Fruit fly (Drosophila melanogaster) whole organism, embryonic: Measurements from ENCODE around the gene AlaRS.

Experiments used
- CG12219 ChIP-seq: fragments of 200-800 bp; sonication (Bioruptor generic); optimal IDR thresholded peaks from 3 replicates; lab custom pipeline; 2018; ENCODE audit warnings: missing biosample characterization, mild to moderate bottlenecking, missing genetic modification characterization
- CG12744 ChIP-seq: fragments of 200-800 bp; sonication (Bioruptor generic); optimal IDR thresholded peaks from 2 replicates; lab custom pipeline; 2016; ENCODE audit warnings: missing biosample characterization, missing genetic modification characterization
- CG13287 ChIP-seq: fragments of 200-800 bp; sonication (Bioruptor generic); IDR thresholded peaks from 2 replicates; pipeline ENCODE4 v1.3.6; 2022; ENCODE audit warnings: missing biosample characterization, missing genetic modification characterization; ENCODE audit not compliant: partially characterized antibody
- CG13296 ChIP-seq: fragments of 200-800 bp; sonication (Bioruptor generic); optimal IDR thresholded peaks from 3 replicates; lab custom pipeline; 2018; ENCODE audit warnings: missing biosample characterization, mild to moderate bottlenecking, missing genetic modification characterization
- CG14710 ChIP-seq: fragments of 200-800 bp; sonication (Bioruptor generic); optimal IDR thresholded peaks from 3 replicates; lab custom pipeline; 2019; ENCODE audit warnings: missing biosample characterization, mild to moderate bottlenecking, missing genetic modification characterization, moderate library complexity
- CG15601 ChIP-seq: fragments of 200-800 bp; sonication (Bioruptor generic); optimal IDR thresholded peaks from 3 replicates; lab custom pipeline; 2019; ENCODE audit warnings: missing biosample characterization, mild to moderate bottlenecking, missing genetic modification characterization, moderate library complexity
- CG31441 ChIP-seq: fragments of 200-800 bp; sonication (Bioruptor generic); IDR thresholded peaks from 2 replicates; pipeline ENCODE4 v1.3.6; 2022; ENCODE audit warnings: missing biosample characterization, missing genetic modification characterization
- CG33557 ChIP-seq: fragments of 200-800 bp; sonication (Bioruptor generic); optimal IDR thresholded peaks from 2 replicates; lab custom pipeline; 2019; ENCODE audit warnings: missing biosample characterization, mild to moderate bottlenecking, missing genetic modification characterization, moderate library complexity
- CG34224 ChIP-seq: fragments of 200-800 bp; sonication (Bioruptor generic); IDR thresholded peaks from 3 replicates; pipeline ENCODE4 v1.3.6; 2022; ENCODE audit warnings: missing biosample characterization, missing genetic modification characterization; ENCODE audit not compliant: partially characterized antibody
- CG34422 ChIP-seq: fragments of 200-800 bp; sonication (Bioruptor generic); IDR thresholded peaks from 3 replicates; pipeline ENCODE4 v1.3.6; 2022; ENCODE audit warnings: missing biosample characterization, missing genetic modification characterization
- CG4282 ChIP-seq: fragments of 200-800 bp; sonication (Bioruptor generic); optimal IDR thresholded peaks from 2 replicates; lab custom pipeline; 2016; ENCODE audit warnings: missing biosample characterization, missing genetic modification characterization
- CG4820 ChIP-seq: fragments of 200-800 bp; sonication (Bioruptor generic); optimal IDR thresholded peaks from 3 replicates; lab custom pipeline; 2016; ENCODE audit warnings: missing biosample characterization, missing genetic modification characterization
- CG5953 ChIP-seq: fragments of 200-800 bp; sonication (Bioruptor generic); IDR thresholded peaks from 2 replicates; pipeline ENCODE4 v1.3.6; 2022; ENCODE audit warnings: missing biosample characterization, missing genetic modification characterization
- CG6689 ChIP-seq: fragments of 200-800 bp; sonication (Bioruptor generic); IDR thresholded peaks from 2 replicates; pipeline ENCODE4 v1.3.6; 2022; ENCODE audit warnings: missing biosample characterization, missing genetic modification characterization
- CG8359 ChIP-seq: fragments of 200-800 bp; sonication (Bioruptor generic); optimal IDR thresholded peaks from 2 replicates; lab custom pipeline; 2017; ENCODE audit warnings: missing biosample characterization, mild to moderate bottlenecking, missing genetic modification characterization, borderline replicate concordance
- CG9817 ChIP-seq: fragments of 200-800 bp; sonication (Bioruptor generic); optimal IDR thresholded peaks from 2 replicates; lab custom pipeline; 2018; ENCODE audit warnings: missing biosample characterization, mild to moderate bottlenecking, missing genetic modification characterization, moderate library complexity
- Drgx ChIP-seq: fragments of 200-800 bp; sonication (Bioruptor generic); IDR thresholded peaks from 2 replicates; pipeline ENCODE4 v1.3.6; 2022; ENCODE audit warnings: missing biosample characterization, missing genetic modification characterization
- Fer1 ChIP-seq: fragments of 200-800 bp; sonication (Bioruptor generic); optimal IDR thresholded peaks from 2 replicates; lab custom pipeline; 2017; ENCODE audit warnings: missing biosample characterization, mild to moderate bottlenecking, missing genetic modification characterization
- GATAe ChIP-seq: fragments of 200-800 bp; sonication (Bioruptor generic); conservative IDR thresholded peaks from 2 replicates; pipeline ENCODE4 v1.3.6; 2022; ENCODE audit warnings: missing biosample characterization, missing genetic modification characterization
- Hey ChIP-seq: fragments of 200-800 bp; sonication (Bioruptor generic); optimal IDR thresholded peaks from 3 replicates; lab custom pipeline; 2018; ENCODE audit warnings: missing biosample characterization, mild to moderate bottlenecking, missing genetic modification characterization
- Hr51 ChIP-seq, 2 experiments: fragments of 200-800 bp; sonication (Bioruptor generic); optimal IDR thresholded peaks; 2 replicates in 1 of 2; 3 replicates in 1 of 2; lab custom pipeline; 2016 to 2018; ENCODE audit warnings: missing biosample characterization in 2 of 2, missing genetic modification characterization in 2 of 2, mild to moderate bottlenecking in 1 of 2, moderate library complexity in 1 of 2
- Hr78 ChIP-seq, 2 experiments: fragments of 200-800 bp in 1 of 2; fragments of >200 bp in 1 of 2; sonication (Bioruptor generic) in 1 of 2; optimal IDR thresholded peaks; 2 replicates each; lab custom pipeline; 2017 to 2019; ENCODE audit warnings: missing biosample characterization in 2 of 2, missing genetic modification characterization in 2 of 2, mild to moderate bottlenecking in 1 of 2, moderate library complexity in 1 of 2
- Jarid2 ChIP-seq: fragments of 200-800 bp; sonication (Bioruptor generic); optimal IDR thresholded peaks from 3 replicates; lab custom pipeline; 2017; ENCODE audit warnings: mild to moderate bottlenecking, missing biosample characterization, missing genetic modification reagents, missing genetic modification characterization
- Lim3 ChIP-seq: fragments of 200-800 bp; sonication (Bioruptor generic); IDR thresholded peaks from 2 replicates; pipeline ENCODE4 v1.3.6; 2022; ENCODE audit warnings: missing biosample characterization, missing genetic modification characterization
- Mrtf ChIP-seq: fragments of 200-800 bp; sonication (Bioruptor generic); IDR thresholded peaks from 3 replicates; pipeline ENCODE4 v1.3.6; 2022; ENCODE audit warnings: missing biosample characterization, missing genetic modification characterization
- Opbp ChIP-seq: fragments of 200-800 bp; sonication (Bioruptor generic); IDR thresholded peaks from 3 replicates; pipeline ENCODE4 v1.3.6; 2022; ENCODE audit warnings: missing biosample characterization, missing genetic modification characterization; ENCODE audit not compliant: partially characterized antibody
- Optix ChIP-seq: fragments of 200-800 bp; sonication (Bioruptor generic); IDR thresholded peaks from 3 replicates; pipeline ENCODE4 v1.3.6; 2022; ENCODE audit warnings: missing biosample characterization, missing genetic modification characterization
- Spps ChIP-seq: fragments of 200-800 bp; sonication (Bioruptor generic); optimal IDR thresholded peaks from 2 replicates; lab custom pipeline; 2018; ENCODE audit warnings: missing biosample characterization, mild to moderate bottlenecking, missing genetic modification characterization
- Trl ChIP-seq, 3 experiments: fragments of >200 bp in 2 of 3; fragments of 200-800 bp in 1 of 3; sonication (Bioruptor generic) in 1 of 3; optimal IDR thresholded peaks; 2 replicates in 1 of 3; 3 replicates in 2 of 3; lab custom pipeline; 2016 to 2017; ENCODE audit warnings: missing biosample characterization in 1 of 3, missing genetic modification characterization in 1 of 3
- Xrp1 ChIP-seq: fragments of 200-800 bp; sonication (Bioruptor generic); IDR thresholded peaks from 2 replicates; pipeline ENCODE4 v1.3.6; 2022; ENCODE audit warnings: missing biosample characterization, missing genetic modification characterization
- az2 ChIP-seq: fragments of 200-800 bp; sonication (Bioruptor generic); optimal IDR thresholded peaks from 3 replicates; lab custom pipeline; 2016; ENCODE audit warnings: missing biosample characterization, missing genetic modification characterization
- crc ChIP-seq: fragments of 200-800 bp; sonication (Bioruptor generic); optimal IDR thresholded peaks from 2 replicates; lab custom pipeline; 2016; ENCODE audit warnings: missing biosample characterization, missing genetic modification characterization
- disco-r ChIP-seq: fragments of 200-800 bp; sonication (Bioruptor generic); optimal IDR thresholded peaks from 2 replicates; lab custom pipeline; 2016; ENCODE audit warnings: missing biosample characterization, missing genetic modification characterization
- fd3F ChIP-seq: fragments of 200-800 bp; sonication (Bioruptor generic); optimal IDR thresholded peaks from 2 replicates; lab custom pipeline; 2018; ENCODE audit warnings: missing biosample characterization, mild to moderate bottlenecking, missing genetic modification characterization, moderate library complexity
- fd96Cb ChIP-seq: fragments of 200-800 bp; sonication (Bioruptor generic); optimal IDR thresholded peaks from 2 replicates; lab custom pipeline; 2018; ENCODE audit warnings: missing biosample characterization, mild to moderate bottlenecking, missing genetic modification characterization, moderate library complexity
- ftz-f1 ChIP-seq: fragments of 200-800 bp; sonication (Bioruptor generic); optimal IDR thresholded peaks from 2 replicates; lab custom pipeline; 2016; ENCODE audit warnings: missing biosample characterization, missing genetic modification characterization
- fu2 ChIP-seq: fragments of 200-800 bp; sonication (Bioruptor generic); optimal IDR thresholded peaks from 2 replicates; lab custom pipeline; 2016; ENCODE audit warnings: missing biosample characterization, missing genetic modification characterization
- gfzf ChIP-seq: fragments of 200-800 bp; sonication (Bioruptor generic); optimal IDR thresholded peaks from 2 replicates; lab custom pipeline; 2016; ENCODE audit warnings: missing biosample characterization, mild to moderate bottlenecking, missing genetic modification characterization, moderate library complexity
- grn ChIP-seq: fragments of 200-800 bp; sonication (Bioruptor generic); optimal IDR thresholded peaks from 3 replicates; lab custom pipeline; 2017; ENCODE audit warnings: missing biosample characterization, missing genetic modification characterization
- knrl ChIP-seq: fragments of 200-800 bp; sonication (Bioruptor generic); IDR thresholded peaks from 3 replicates; pipeline ENCODE4 v1.3.6; 2022; ENCODE audit warnings: missing biosample characterization, missing genetic modification characterization; ENCODE audit not compliant: partially characterized antibody
- lbe ChIP-seq: fragments of 200-800 bp; sonication (Bioruptor generic); optimal IDR thresholded peaks from 2 replicates; lab custom pipeline; 2016; ENCODE audit warnings: missing biosample characterization, mild to moderate bottlenecking, missing genetic modification characterization
- odd ChIP-seq: fragments of 200-800 bp; sonication (Bioruptor generic); optimal IDR thresholded peaks from 2 replicates; lab custom pipeline; 2017; ENCODE audit warnings: missing biosample characterization, mild to moderate bottlenecking, missing genetic modification characterization
- sd ChIP-seq: fragments of 200-800 bp; sonication (Bioruptor generic); optimal IDR thresholded peaks from 3 replicates; lab custom pipeline; 2018; ENCODE audit warnings: missing biosample characterization, mild to moderate bottlenecking, missing genetic modification characterization, moderate library complexity
- sens-2 ChIP-seq: fragments of 200-800 bp; sonication (Bioruptor generic); IDR thresholded peaks from 2 replicates; pipeline ENCODE4 v1.3.6; 2022; ENCODE audit warnings: missing biosample characterization, missing genetic modification characterization
- trh ChIP-seq: fragments of 200-800 bp; sonication (Bioruptor generic); optimal IDR thresholded peaks from 2 replicates; lab custom pipeline; 2016; ENCODE audit warnings: missing biosample characterization, missing genetic modification characterization
- unc-4 ChIP-seq: fragments of 200-800 bp; sonication (Bioruptor generic); IDR thresholded peaks from 2 replicates; pipeline ENCODE4 v1.3.6; 2022; ENCODE audit warnings: missing biosample characterization, missing genetic modification characterization; ENCODE audit not compliant: partially characterized antibody
- vnd ChIP-seq: fragments of 200-800 bp; sonication (Bioruptor generic); IDR thresholded peaks from 3 replicates; pipeline ENCODE4 v1.3.6; 2022; ENCODE audit warnings: missing biosample characterization, missing genetic modification characterization; ENCODE audit not compliant: partially characterized antibody
- yki ChIP-seq: fragments of >200 bp; optimal IDR thresholded peaks from 3 replicates; lab custom pipeline; 2018
- zen ChIP-seq: fragments of 200-800 bp; sonication (Bioruptor generic); optimal IDR thresholded peaks from 3 replicates; lab custom pipeline; 2018; ENCODE audit warnings: missing biosample characterization, mild to moderate bottlenecking, missing genetic modification characterization, moderate library complexity

The AlaRS gene

DNA sequence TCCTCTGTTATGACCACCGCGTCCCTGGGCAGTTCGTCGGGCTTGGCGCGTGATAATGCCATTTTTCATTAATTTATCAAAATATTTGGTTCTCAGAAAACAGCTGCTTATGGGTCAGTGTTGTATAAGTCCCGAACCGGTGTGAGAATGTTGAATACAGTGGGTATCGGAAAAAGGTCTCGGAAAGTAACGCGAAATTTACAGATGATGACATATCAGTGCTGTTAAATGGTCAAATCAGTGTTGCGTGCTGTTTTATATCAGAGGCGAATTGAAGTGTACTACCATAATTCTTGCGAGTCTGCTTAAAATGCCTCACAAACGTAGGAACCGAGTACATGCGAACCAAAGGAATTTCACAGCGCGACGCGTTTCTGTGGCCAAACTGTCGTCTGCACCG, 1.1 kb upstream of the AlaRS start, which contains the start of the genes CG13392 and Rcd4 (continued):
- TF ChIP-seq odd (GFP tag; lab: Kevin White, UChicago) = no peak
- peak; percentile 74 for TF ChIP-seq fu2 (GFP tag; lab: Kevin White, UChicago)
- 0 out of 3 replicates have a peak, but pooled peaks have one; percentile 34 for TF ChIP-seq Mrtf (GFP tag; lab: Robert Waterston, UW)
- peak; percentile 84 for TF ChIP-seq lbe (GFP tag; lab: Kevin White, UChicago)
- TF ChIP-seq CG6689 (GFP tag; lab: Robert Waterston, UW) = 0 out of 2 replicates have a peak, but pooled peaks have one; percentile 27
- peak; percentile 23 for TF ChIP-seq ftz-f1 (GFP tag; lab: Kevin White, UChicago)
- TF ChIP-seq az2 (GFP tag; lab: Kevin White, UChicago) = peak; percentile 53
- TF ChIP-seq CG12219 (GFP tag; lab: Kevin White, UChicago) = peak; percentile 42
- peak; percentile 77 for TF ChIP-seq sd (tag; lab: Kevin White, UChicago)
- TF ChIP-seq trh (GFP tag; lab: Kevin White, UChicago) = no peak
- TF ChIP-seq vnd (GFP tag; lab: Robert Waterston, UW) = 0 out of 3 replicates have a peak, but pooled peaks have one; percentile 16
- TF ChIP-seq fd3F (GFP tag; lab: Kevin White, UChicago) = peak; percentile 16
- peak; percentile 91 for TF ChIP-seq CG34422 (GFP tag; lab: Robert Waterston, UW)
- TF ChIP-seq Hey = no peak
- peak; percentile 41 for TF ChIP-seq CG13296 (GFP tag; lab: Kevin White, UChicago)
- TF ChIP-seq gfzf (GFP tag; lab: Kevin White, UChicago) = peak; percentile 44
- TF ChIP-seq CG4820 = peak; percentile 46
- TF ChIP-seq CG13287 (GFP tag; lab: Robert Waterston, UW) = peak; percentile 80
- TF ChIP-seq Jarid2 (GFP tag; lab: Kevin White, UChicago) = no peak
- TF ChIP-seq Trl (optimal IDR thresholded peaks at IDR 0.05; lab: Kevin White, UChicago) = no peak
- TF ChIP-seq Trl (GFP tag; optimal IDR thresholded peaks at IDR 0.05; lab: Kevin White, UChicago) = peak; percentile 75
- peak; percentile 75 for TF ChIP-seq Fer1 (GFP tag; lab: Kevin White, UChicago)
- TF ChIP-seq Opbp = peak; percentile 77; the same call in 2 of the 3 replicates
- TF ChIP-seq CG33557 = peak; percentile 5
- TF ChIP-seq Lim3 (GFP tag; lab: Robert Waterston, UW) = no peak
- TF ChIP-seq zen = peak; percentile 76
- peak; percentile 14 for TF ChIP-seq CG15601 (tag; lab: Kevin White, UChicago)
- TF ChIP-seq CG12744 (GFP tag; lab: Kevin White, UChicago) = peak; percentile 44
- TF ChIP-seq unc-4 (GFP tag; lab: Robert Waterston, UW) = peak; percentile 54
- TF ChIP-seq fd96Cb (tag; lab: Kevin White, UChicago) = no peak
- peak; percentile 81 for TF ChIP-seq CG34224 (GFP tag; lab: Robert Waterston, UW)
- no peak for TF ChIP-seq CG5953 (GFP tag; lab: Robert Waterston, UW)
- TF ChIP-seq disco-r (GFP tag; lab: Kevin White, UChicago) = peak; percentile 12
- TF ChIP-seq Drgx (GFP tag; lab: Robert Waterston, UW) = peak; percentile 45; the same call in 1 of the 2 replicates
- TF ChIP-seq GATAe (GFP tag; lab: Robert Waterston, UW) = no peak
- TF ChIP-seq Xrp1 (GFP tag; lab: Robert Waterston, UW) = peak; percentile 71
- TF ChIP-seq yki = no peak
- peak; percentile 51; the same call in 2 of the 3 replicates for TF ChIP-seq knrl (GFP tag; lab: Robert Waterston, UW)
- TF ChIP-seq CG8359 = no peak
- peak; percentile 79 for TF ChIP-seq CG4282 (GFP tag; lab: Kevin White, UChicago)
- peak; percentile 20 to 76 for TF ChIP-seq Hr51 (GFP tag; optimal IDR thresholded peaks at IDR 0.05; lab: Kevin White, UChicago)
- TF ChIP-seq Optix (GFP tag; lab: Robert Waterston, UW) = 0 out of 3 replicates have a peak, but pooled peaks have one; percentile 25
- no peak for TF ChIP-seq sens-2 (GFP tag; lab: Robert Waterston, UW)
- TF ChIP-seq CG31441 (GFP tag; lab: Robert Waterston, UW) = no peak
- peak; percentile 69 for TF ChIP-seq crc (GFP tag; lab: Kevin White, UChicago)
- peak; percentile 66 for TF ChIP-seq CG14710 (tag; lab: Kevin White, UChicago)
- peak; percentile 57 for TF ChIP-seq CG9817 (tag; lab: Kevin White, UChicago)
- TF ChIP-seq grn (GFP tag; lab: Kevin White, UChicago) = no peak
- TF ChIP-seq Spps (tag; lab: Kevin White, UChicago) = no peak
- no peak for TF ChIP-seq Hr78 (GFP tag; optimal IDR thresholded peaks at IDR 0.05; lab: Kevin White, UChicago)
